Worm (Caenorhabditis elegans): ENCODE results near the gene F21D5.3.

F21D5.3 gene

ce11 chrIV:8730469-8730868 is at the start of gene F21D5.3:
Gene F21D5.3, plus strand, starts transcription at chrIV:8730815.
- TF ChIP-seq nhr-77 (tag; optimal IDR thresholded peaks at IDR 0.05): peak; percentile 67
- TF ChIP-seq ceh-20 (GFP tag; IDR thresholded peaks at IDR 0.05): peak; percentile 71; the same call in 1 of the 2 replicates
- peak; percentile 68 for TF ChIP-seq dmd-6 (GFP tag; IDR thresholded peaks at IDR 0.05)
- peak; percentile 60; the same call in 1 of the 2 replicates for TF ChIP-seq tra-1 (GFP tag; IDR thresholded peaks at IDR 0.05)
- peak; percentile 47 for TF ChIP-seq hlh-11 (tag; optimal IDR thresholded peaks at IDR 0.05)
- TF ChIP-seq saeg-2 (GFP tag; IDR thresholded peaks at IDR 0.05): no peak
- TF ChIP-seq daf-16 (GFP tag; optimal IDR thresholded peaks at IDR 0.05): no peak
- TF ChIP-seq daf-16 (tag; optimal IDR thresholded peaks at IDR 0.05): peak; percentile 67
- no peak for TF ChIP-seq dmd-9 (GFP tag; IDR thresholded peaks at IDR 0.05)
- TF ChIP-seq lin-1 (GFP tag; IDR thresholded peaks at IDR 0.05): peak; percentile 47; the same call in 1 of the 2 replicates
- peak in 1 of 2 experiments; percentile 42 for TF ChIP-seq hif-1 (tag; optimal IDR thresholded peaks at IDR 0.05)
- TF ChIP-seq lin-15B (tag; optimal IDR thresholded peaks at IDR 0.05): no peak
- TF ChIP-seq mxl-2 (GFP tag; conservative IDR thresholded peaks at IDR 0.05): no peak
- TF ChIP-seq dve-1 (tag; optimal IDR thresholded peaks at IDR 0.05; ENCODE audit: insufficient read depth): peak; percentile 63
- peak; percentile 79 for TF ChIP-seq php-3 (GFP tag; IDR thresholded peaks at IDR 0.05)
- TF ChIP-seq nhr-28 (tag; optimal IDR thresholded peaks at IDR 0.05): peak; percentile 60
- TF ChIP-seq nhr-41 (GFP tag; IDR thresholded peaks at IDR 0.05): no peak
- TF ChIP-seq pqm-1 (tag; optimal IDR thresholded peaks at IDR 0.05): peak; percentile 96
- TF ChIP-seq lin-29 (GFP tag; IDR thresholded peaks at IDR 0.05): no peak
- peak; percentile 47 for TF ChIP-seq T20F7.1 (GFP tag; optimal IDR thresholded peaks at IDR 0.05)

ce11 chrIV:8686510-8686909 is 44.1 kb upstream of the F21D5.3 start, which contains the start of gene pole-2:
Gene pole-2, minus strand, starts transcription at chrIV:8686610.
- TF ChIP-seq F44E2.7 (GFP tag; IDR thresholded peaks at IDR 0.05): no peak
- TF ChIP-seq attf-4 (tag; optimal IDR thresholded peaks at IDR 0.05): no peak
- TF ChIP-seq ceh-28 (tag; optimal IDR thresholded peaks at IDR 0.05): no peak
- no peak for TF ChIP-seq egl-27 (tag; optimal IDR thresholded peaks at IDR 0.05)
- no peak for TF ChIP-seq lin-39 (tag; optimal IDR thresholded peaks at IDR 0.05)
- TF ChIP-seq nhr-11 (tag; optimal IDR thresholded peaks at IDR 0.05): no peak
- TF ChIP-seq nhr-237 (tag; optimal IDR thresholded peaks at IDR 0.05): no peak
- TF ChIP-seq lin-13 (GFP tag; optimal IDR thresholded peaks at IDR 0.05): no peak
- TF ChIP-seq ZK546.5 (tag; optimal IDR thresholded peaks at IDR 0.05): no peak
- no peak for TF ChIP-seq zag-1 (tag; optimal IDR thresholded peaks at IDR 0.05)
- no peak for TF ChIP-seq unc-130 (GFP tag; optimal IDR thresholded peaks at IDR 0.05)
- TF ChIP-seq Y48G9A.11 (GFP tag; IDR thresholded peaks at IDR 0.05): no peak
- no peak for TF ChIP-seq unc-62 (GFP tag; optimal IDR thresholded peaks at IDR 0.05 in 1 of 2)
- no peak for TF ChIP-seq unc-62 (tag; optimal IDR thresholded peaks at IDR 0.05)

DNA sequence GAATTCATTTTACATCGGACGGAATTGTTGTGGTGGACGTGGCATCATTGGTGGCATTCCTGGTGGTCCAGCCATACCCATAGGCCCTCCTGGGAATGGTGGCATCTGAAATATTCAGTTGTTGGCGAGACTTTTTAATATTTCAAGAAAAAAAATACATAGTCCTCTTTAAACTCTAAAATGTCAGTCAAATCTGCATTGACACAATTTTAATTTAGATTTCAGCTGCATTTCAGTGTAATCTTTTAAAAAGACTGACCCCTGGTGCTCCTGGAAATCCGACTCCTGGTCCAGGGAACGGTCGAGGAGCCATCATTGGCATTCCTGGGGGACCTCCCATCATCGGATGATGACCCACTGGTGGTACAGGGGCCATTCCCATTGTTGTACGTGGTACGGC is 43.6 kb upstream of the F21D5.3 start:
- peak; percentile 62 for TF ChIP-seq aha-1 (tag)
- no peak for TF ChIP-seq lin-39 (tag; optimal IDR thresholded peaks at IDR 0.05)

DNA sequence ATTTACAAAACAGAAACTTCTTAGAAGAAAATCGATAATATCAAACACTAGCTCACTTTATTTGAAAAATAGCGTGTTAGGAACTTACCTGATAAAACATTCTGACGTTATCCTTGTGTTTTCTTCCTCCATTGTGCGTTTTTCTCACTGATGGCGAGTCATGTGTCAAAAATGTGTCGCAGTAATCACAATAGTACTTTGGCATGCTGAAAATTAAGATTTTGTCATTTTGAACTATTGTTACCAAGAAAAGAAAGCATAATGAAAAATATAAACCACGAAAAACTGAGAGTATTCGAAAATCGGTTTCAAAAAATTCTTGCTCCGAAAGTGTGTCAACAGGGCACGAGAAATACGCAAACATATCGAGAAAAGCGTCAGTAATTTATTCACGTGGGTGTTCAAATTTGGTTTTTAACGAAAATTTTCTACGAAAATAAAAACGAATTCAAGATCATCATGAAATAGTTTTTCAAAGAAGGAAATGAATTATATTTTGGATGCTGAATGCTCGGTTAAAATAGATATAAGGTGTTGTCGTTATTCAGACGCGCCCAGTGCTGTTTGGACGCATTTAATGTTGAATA is 42.9 kb upstream of the F21D5.3 start, which contains the start of gene snrp-3:
Gene snrp-3 (minus strand): TSS at position 206 of the 587 bp plus-strand sequence.
- TF ChIP-seq tra-1 (GFP tag; IDR thresholded peaks at IDR 0.05) (no peak), zip-2 (tag; optimal IDR thresholded peaks at IDR 0.05) (peak; percentile 47), lin-39 (tag; optimal IDR thresholded peaks at IDR 0.05) (no peak), madf-5 (GFP tag; IDR thresholded peaks at IDR 0.05) (no peak), zfp-3 (GFP tag; conservative IDR thresholded peaks at IDR 0.05) (0 out of 2 replicates have a peak, but pooled peaks have one; percentile 60), dmd-8 (GFP tag; IDR thresholded peaks at IDR 0.05) (no peak), attf-4 (tag; optimal IDR thresholded peaks at IDR 0.05) (no peak), daf-8 (GFP tag; IDR thresholded peaks at IDR 0.05) (no peak), ctbp-1 (GFP tag; IDR thresholded peaks at IDR 0.05) (no peak), F44E2.7 (GFP tag; IDR thresholded peaks at IDR 0.05) (no peak), daf-12 (tag; optimal IDR thresholded peaks at IDR 0.05) (no peak), mep-1 (tag; optimal IDR thresholded peaks at IDR 0.05) (peak; percentile 87), spr-3 (GFP tag; optimal IDR thresholded peaks at IDR 0.05) (no peak), unc-130 (GFP tag; optimal IDR thresholded peaks at IDR 0.05) (no peak), ces-1 (GFP tag; optimal IDR thresholded peaks at IDR 0.05) (no peak), pha-4 (GFP tag; IDR thresholded peaks at IDR 0.05) (0 out of 2 replicates have a peak, but pooled peaks have one; percentile 10), pha-4 (tag; optimal IDR thresholded peaks at IDR 0.05) (peak; percentile 57), nhr-11 (tag; optimal IDR thresholded peaks at IDR 0.05) (peak; percentile 37), gei-8 (GFP tag; optimal IDR thresholded peaks at IDR 0.05) (no peak), ceh-20 (GFP tag; IDR thresholded peaks at IDR 0.05) (no peak)

Measured in whole organism, L4 larva.